Fruit fly (Drosophila melanogaster): ENCODE data around the gene CG33700.

dm6 chr3L:9487586-9487985 is 37.8 kb downstream of the CG33700 start, which contains the start of gene pall:
- TF ChIP-seq psq (optimal IDR thresholded peaks at IDR 0.05) (no peak), EcR (GFP tag; optimal IDR thresholded peaks at IDR 0.05) (no peak)

All from whole organism.